Fruit fly (Drosophila melanogaster) whole organism, wandering third instar larva: ENCODE results near the gene CG7024.

Experiments
- Abd-B ChIP-seq: fragments of >200 bp; optimal IDR thresholded peaks from 2 replicates; lab custom pipeline; 2017; ENCODE audit warnings: missing biosample characterization, missing genetic modification characterization
- CG32264 ChIP-seq: fragments of 200-800 bp; sonication (Bioruptor generic); optimal IDR thresholded peaks from 2 replicates; lab custom pipeline; 2016; ENCODE audit warnings: missing biosample characterization, missing genetic modification characterization
- CG9705 ChIP-seq: fragments of 200-800 bp; sonication (Bioruptor generic); optimal IDR thresholded peaks from 2 replicates; lab custom pipeline; 2018; ENCODE audit warnings: missing biosample characterization, mild to moderate bottlenecking, missing genetic modification characterization
- CrebA ChIP-seq: fragments of 200-800 bp; sonication (Bioruptor generic); optimal IDR thresholded peaks from 2 replicates; lab custom pipeline; 2016; ENCODE audit warnings: missing biosample characterization, mild to moderate bottlenecking, missing genetic modification characterization, borderline replicate concordance
- Dfd ChIP-seq: fragments of >200 bp; optimal IDR thresholded peaks from 2 replicates; lab custom pipeline; 2017; ENCODE audit warnings: missing biosample characterization, missing genetic modification characterization
- Dif ChIP-seq: fragments of 200-275, 200-300 bp; sonication (Bioruptor generic); optimal IDR thresholded peaks from 2 replicates; lab custom pipeline; 2018; ENCODE audit warnings: missing biosample characterization, missing genetic modification characterization; ENCODE audit not compliant: partially characterized antibody
- GATAd ChIP-seq: sonication (Bioruptor generic); optimal IDR thresholded peaks from 2 replicates; lab custom pipeline; 2016; ENCODE audit warnings: missing biosample characterization, missing genetic modification characterization
- HLH106 ChIP-seq: fragments of 200-800 bp; optimal IDR thresholded peaks from 3 replicates; lab custom pipeline; 2019; ENCODE audit warnings: missing biosample characterization, mild to moderate bottlenecking, missing genetic modification characterization, moderate library complexity
- Hnf4 ChIP-seq: fragments of 200-800 bp; sonication (Bioruptor generic); optimal IDR thresholded peaks from 2 replicates; lab custom pipeline; 2016; ENCODE audit warnings: missing biosample characterization, mild to moderate bottlenecking, missing genetic modification characterization
- Hr78 ChIP-seq: fragments of >200 bp; optimal IDR thresholded peaks from 2 replicates; lab custom pipeline; 2017; ENCODE audit warnings: missing biosample characterization, missing genetic modification characterization
- Hr83 ChIP-seq: fragments of 200-300 bp; sonication (Bioruptor generic); optimal IDR thresholded peaks from 2 replicates; lab custom pipeline; 2016; ENCODE audit warnings: missing biosample characterization, mild to moderate bottlenecking, missing genetic modification characterization, moderate library complexity; ENCODE audit not compliant: poor library complexity, severe bottlenecking
- Jra ChIP-seq: sonication (Bioruptor generic); optimal IDR thresholded peaks from 2 replicates; lab custom pipeline; 2016; ENCODE audit warnings: missing biosample characterization, missing genetic modification characterization
- Mio ChIP-seq: sonication (Bioruptor generic); optimal IDR thresholded peaks from 2 replicates; lab custom pipeline; 2016; ENCODE audit warnings: missing biosample characterization, missing genetic modification characterization
- Myc ChIP-seq: fragments of >200 bp; optimal IDR thresholded peaks from 2 replicates; lab custom pipeline; 2017
- N ChIP-seq: fragments of >200 bp; optimal IDR thresholded peaks from 2 replicates; lab custom pipeline; 2018; ENCODE audit warnings: missing biosample characterization, missing external identifiers, missing genetic modification characterization
- OdsH ChIP-seq: fragments of 200-800 bp; sonication (Bioruptor generic); optimal IDR thresholded peaks from 2 replicates; lab custom pipeline; 2016; ENCODE audit warnings: missing biosample characterization, mild to moderate bottlenecking, missing genetic modification characterization
- Rel ChIP-seq, 2 experiments: fragments of 200-800 bp; sonication (Bioruptor generic) in 1 of 2; optimal IDR thresholded peaks; 2 replicates in 1 of 2; 3 replicates in 1 of 2; lab custom pipeline; 2016 to 2019; ENCODE audit warnings: mild to moderate bottlenecking in 2 of 2, missing biosample characterization in 2 of 2, missing genetic modification characterization in 2 of 2, moderate library complexity in 1 of 2
- Sp1 ChIP-seq: fragments of 200-800 bp; sonication (Bioruptor generic); optimal IDR thresholded peaks from 3 replicates; lab custom pipeline; 2019; ENCODE audit warnings: missing biosample characterization, mild to moderate bottlenecking, missing genetic modification characterization, moderate library complexity
- Vsx2 ChIP-seq: fragments of 200-300, 225-300 bp; sonication (Bioruptor generic); optimal IDR thresholded peaks from 2 replicates; lab custom pipeline; 2018; ENCODE audit warnings: missing biosample characterization, missing genetic modification characterization; ENCODE audit not compliant: partially characterized antibody
- br ChIP-seq: fragments of 200-800 bp; sonication (Bioruptor generic); optimal IDR thresholded peaks from 2 replicates; lab custom pipeline; 2016; ENCODE audit warnings: missing biosample characterization, missing genetic modification characterization
- brk ChIP-seq: fragments of 200-800 bp; sonication (Bioruptor generic); optimal IDR thresholded peaks from 2 replicates; lab custom pipeline; 2016; ENCODE audit warnings: missing biosample characterization, mild to moderate bottlenecking, missing genetic modification characterization
- dl ChIP-seq, 2 experiments: fragments of 175-275, 200-275 bp in 1 of 2; fragments of 200-275 bp in 1 of 2; sonication (Bioruptor generic); optimal IDR thresholded peaks; lab custom pipeline; 2018; ENCODE audit warnings: mild to moderate bottlenecking in 2 of 2, missing biosample characterization in 2 of 2, missing genetic modification characterization in 2 of 2, moderate library complexity in 2 of 2; ENCODE audit not compliant: partially characterized antibody in 2 of 2, insufficient read depth in 1 of 2
- dmrt93B ChIP-seq: fragments of 200-800 bp; sonication (Bioruptor generic); optimal IDR thresholded peaks from 2 replicates; lab custom pipeline; 2018; ENCODE audit warnings: missing biosample characterization, mild to moderate bottlenecking, missing genetic modification characterization
- dsf ChIP-seq: sonication (Bioruptor generic); optimal IDR thresholded peaks from 2 replicates; lab custom pipeline; 2016; ENCODE audit warnings: missing biosample characterization, missing genetic modification characterization, borderline replicate concordance
- ey ChIP-seq: fragments of 200-800 bp; sonication (Bioruptor generic); optimal IDR thresholded peaks from 2 replicates; lab custom pipeline; 2016; ENCODE audit warnings: missing biosample characterization, missing genetic modification characterization
- foxo ChIP-seq, 2 experiments: fragments of 200-800 bp; sonication (Bioruptor generic); optimal IDR thresholded peaks; 2 replicates in 1 of 2; 3 replicates in 1 of 2; lab custom pipeline; 2016 to 2017; ENCODE audit warnings: missing biosample characterization in 2 of 2, missing genetic modification characterization in 2 of 2
- fru ChIP-seq: fragments of 200-800 bp; sonication (Bioruptor generic); optimal IDR thresholded peaks from 3 replicates; lab custom pipeline; 2016; ENCODE audit warnings: missing biosample characterization, mild to moderate bottlenecking, missing genetic modification characterization
- h ChIP-seq: fragments of 200-800 bp; sonication (Bioruptor generic); optimal IDR thresholded peaks from 3 replicates; lab custom pipeline; 2016; ENCODE audit warnings: missing biosample characterization, mild to moderate bottlenecking, missing genetic modification characterization
- jim ChIP-seq: fragments of 175-275, 200-325 bp; sonication (Bioruptor generic); optimal IDR thresholded peaks from 2 replicates; lab custom pipeline; 2016; ENCODE audit warnings: missing biosample characterization, mild to moderate bottlenecking, missing genetic modification characterization
- lola ChIP-seq: fragments of >200 bp; optimal IDR thresholded peaks from 2 replicates; lab custom pipeline; 2017; ENCODE audit warnings: missing biosample characterization, missing genetic modification characterization
- pan ChIP-seq: fragments of >200 bp; optimal IDR thresholded peaks from 2 replicates; lab custom pipeline; 2017
- psq ChIP-seq: fragments of 200-800 bp; sonication (Bioruptor generic); optimal IDR thresholded peaks from 3 replicates; lab custom pipeline; 2017; ENCODE audit warnings: missing biosample characterization, mild to moderate bottlenecking, missing genetic modification characterization, moderate library complexity
- rgr ChIP-seq: fragments of 200-800 bp; sonication (Bioruptor generic); optimal IDR thresholded peaks from 3 replicates; lab custom pipeline; 2016; ENCODE audit warnings: missing biosample characterization, mild to moderate bottlenecking, missing genetic modification characterization
- sage ChIP-seq: fragments of 200-800 bp; sonication (Bioruptor generic); optimal IDR thresholded peaks from 2 replicates; lab custom pipeline; 2016; ENCODE audit warnings: missing biosample characterization, mild to moderate bottlenecking, missing genetic modification characterization
- sv ChIP-seq: fragments of 200-800 bp; sonication (Bioruptor generic); optimal IDR thresholded peaks from 3 replicates; lab custom pipeline; 2016; ENCODE audit warnings: missing biosample characterization, missing genetic modification characterization
- tai ChIP-seq: sonication (Bioruptor generic); optimal IDR thresholded peaks from 2 replicates; lab custom pipeline; 2016; ENCODE audit warnings: missing biosample characterization, missing genetic modification characterization
- usp ChIP-seq: fragments of >200 bp; optimal IDR thresholded peaks from 2 replicates; lab custom pipeline; 2017; ENCODE audit warnings: missing biosample characterization, missing genetic modification characterization
- woc ChIP-seq: sonication (Bioruptor generic); optimal IDR thresholded peaks from 2 replicates; lab custom pipeline; 2016; ENCODE audit warnings: missing biosample characterization, mild to moderate bottlenecking, missing genetic modification characterization

The CG7024 gene

DNA sequence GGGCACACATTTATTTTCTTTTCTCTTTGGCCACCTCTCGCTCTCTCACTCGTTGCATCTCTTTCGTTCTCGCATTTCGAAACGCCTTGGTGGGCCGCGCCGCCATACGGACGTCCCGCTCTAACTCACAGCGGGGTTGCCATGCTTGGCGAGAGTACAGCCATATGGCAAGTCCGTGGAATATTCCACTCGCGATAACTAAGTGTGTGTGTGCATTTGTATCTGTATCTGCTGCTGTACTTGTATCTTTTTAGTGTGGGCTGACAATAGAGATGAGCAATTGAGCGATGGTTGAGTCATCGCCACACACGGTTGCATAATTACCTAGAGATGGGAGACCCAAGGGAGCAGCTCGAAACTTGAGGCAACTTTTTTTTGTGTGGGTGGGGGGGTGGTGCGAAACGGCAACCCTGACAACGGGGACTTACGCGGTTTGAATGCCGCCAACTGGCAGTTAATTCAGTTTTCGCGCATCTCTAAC lies 20.6 kb upstream of the CG7024 start:
- TF ChIP-seq tai (GFP tag; lab: Kevin White, UChicago) (peak; percentile 88), Abd-B (GFP tag; lab: Kevin White, UChicago) (no peak), sv (peak; percentile 69), Hr78 (GFP tag; lab: Kevin White, UChicago) (no peak), ey (GFP tag; lab: Kevin White, UChicago) (peak; percentile 89), Jra (GFP tag; lab: Kevin White, UChicago) (peak; percentile 96), CG32264 (peak; percentile 68), dsf (peak; percentile 69), woc (GFP tag; lab: Kevin White, UChicago) (peak; percentile 76), GATAd (GFP tag; lab: Kevin White, UChicago) (peak; percentile 19), dl (GFP tag; optimal IDR thresholded peaks at IDR 0.05; lab: Kevin White, UChicago; ENCODE audit: insufficient read depth in 1 of 2, partially characterized antibody in 2 of 2) (peak; percentile 24 to 36), lola (GFP tag; lab: Kevin White, UChicago) (no peak), jim (GFP tag; lab: Kevin White, UChicago) (peak; percentile 86), CrebA (no peak), Dfd (no peak), N (GFP tag; lab: Kevin White, UChicago) (no peak), fru (GFP tag; lab: Kevin White, UChicago) (peak; percentile 88), pan (lab: Kevin White, UChicago) (no peak), foxo (GFP tag; optimal IDR thresholded peaks at IDR 0.05; lab: Kevin White, UChicago) (peak in 1 of 2 experiments; percentile 91), br (GFP tag; lab: Kevin White, UChicago) (peak; percentile 87), dmrt93B (GFP tag; lab: Kevin White, UChicago) (peak; percentile 76), CG9705 (peak; percentile 65), OdsH (GFP tag; lab: Kevin White, UChicago) (peak; percentile 79), rgr (GFP tag; lab: Kevin White, UChicago) (peak; percentile 86), h (GFP tag; lab: Kevin White, UChicago) (peak; percentile 89), usp (GFP tag; lab: Kevin White, UChicago) (no peak), Vsx2 (GFP tag; lab: Kevin White, UChicago) (no peak), brk (GFP tag; lab: Kevin White, UChicago) (no peak), Rel (GFP tag; optimal IDR thresholded peaks at IDR 0.05; lab: Kevin White, UChicago) (no peak), Rel (tag; optimal IDR thresholded peaks at IDR 0.05; lab: Kevin White, UChicago) (peak; percentile 100), psq (peak; percentile 75), Hnf4 (GFP tag; lab: Kevin White, UChicago) (peak; percentile 88), sage (GFP tag; lab: Kevin White, UChicago) (peak; percentile 36), Sp1 (GFP tag; lab: Kevin White, UChicago) (peak; percentile 84), Myc (lab: Kevin White, UChicago) (no peak), Hr83 (peak; percentile 86), HLH106 (tag; lab: Kevin White, UChicago) (peak; percentile 89), Dif (peak; percentile 54), Mio (GFP tag; lab: Kevin White, UChicago) (peak; percentile 55)

DNA sequence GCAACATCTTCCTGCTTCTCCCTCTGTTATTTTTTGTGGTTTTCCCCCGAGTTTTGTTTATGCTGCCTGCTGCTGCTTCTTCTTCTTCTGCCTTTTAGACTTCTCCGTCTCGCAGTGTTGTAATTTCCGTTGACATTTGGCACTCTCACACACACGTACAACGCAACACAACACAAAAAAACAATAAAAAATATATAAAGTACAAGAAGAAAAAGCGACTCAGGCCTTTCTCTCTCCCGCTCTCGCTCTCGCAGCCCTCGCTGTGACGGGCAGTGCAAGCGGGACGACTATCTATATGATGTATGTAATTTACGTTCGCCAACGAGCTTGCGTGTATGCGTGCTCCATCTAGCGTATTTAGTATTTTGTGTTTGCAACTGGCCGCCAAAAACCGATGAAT lies 19.0 kb upstream of the CG7024 start:
- TF ChIP-seq Hnf4 (GFP tag; lab: Kevin White, UChicago) (no peak), Jra (GFP tag; lab: Kevin White, UChicago) (peak; percentile 36), usp (GFP tag; lab: Kevin White, UChicago) (no peak), psq (peak; percentile 1), CrebA (no peak), rgr (GFP tag; lab: Kevin White, UChicago) (no peak), CG32264 (no peak), N (GFP tag; lab: Kevin White, UChicago) (peak; percentile 58), fru (GFP tag; lab: Kevin White, UChicago) (peak; percentile 32), h (GFP tag; lab: Kevin White, UChicago) (peak; percentile 21), Vsx2 (GFP tag; lab: Kevin White, UChicago) (no peak), Dif (peak; percentile 15), CG9705 (no peak), sage (GFP tag; lab: Kevin White, UChicago) (peak; percentile 17), sv (no peak), HLH106 (tag; lab: Kevin White, UChicago) (peak; percentile 3), Sp1 (GFP tag; lab: Kevin White, UChicago) (peak; percentile 66), Rel (GFP tag; optimal IDR thresholded peaks at IDR 0.05; lab: Kevin White, UChicago) (peak; percentile 69), Rel (tag; optimal IDR thresholded peaks at IDR 0.05; lab: Kevin White, UChicago) (peak; percentile 99), foxo (GFP tag; optimal IDR thresholded peaks at IDR 0.05; lab: Kevin White, UChicago) (no peak), dl (GFP tag; optimal IDR thresholded peaks at IDR 0.05; lab: Kevin White, UChicago; ENCODE audit: insufficient read depth in 1 of 2, partially characterized antibody in 2 of 2) (peak in 1 of 2 experiments; percentile 52), Myc (lab: Kevin White, UChicago) (no peak), woc (GFP tag; lab: Kevin White, UChicago) (no peak), pan (lab: Kevin White, UChicago) (no peak), Abd-B (GFP tag; lab: Kevin White, UChicago) (no peak), Dfd (no peak), ey (GFP tag; lab: Kevin White, UChicago) (no peak)
